Worm (Caenorhabditis elegans) whole organism, young adult: ENCODE data around the gene F28A10.13.

Experiments
- attf-3 ChIP-seq: fragments of 200-800 bp; sonication (Bioruptor generic); conservative IDR thresholded peaks from 2 replicates; pipeline ENCODE4 v1.3.6; 2022; ENCODE audit warnings: missing genetic modification reagents, missing genetic modification characterization, missing compliant biosample characterization
- egl-44 ChIP-seq: fragments of 200-800 bp; sonication (Bioruptor generic); IDR thresholded peaks from 2 replicates; pipeline ENCODE4 v1.3.6; 2022; ENCODE audit warnings: missing genetic modification reagents, missing genetic modification characterization, missing compliant biosample characterization
- egrh-3 ChIP-seq: fragments of 200-800 bp; sonication (Bioruptor generic); IDR thresholded peaks from 2 replicates; pipeline ENCODE4 v1.3.6; 2022; ENCODE audit warnings: missing genetic modification reagents, missing genetic modification characterization, missing compliant biosample characterization
- lin-26 ChIP-seq: fragments of 200-800 bp; sonication (Bioruptor generic); IDR thresholded peaks from 2 replicates; pipeline ENCODE4 v1.3.6; 2022; ENCODE audit warnings: missing genetic modification reagents, missing genetic modification characterization, missing compliant biosample characterization
- madf-8 ChIP-seq: fragments of 200-800 bp; sonication (Bioruptor generic); conservative IDR thresholded peaks from 2 replicates; pipeline ENCODE4 v1.3.6; 2022; ENCODE audit warnings: missing genetic modification reagents, missing genetic modification characterization, missing compliant biosample characterization
- mcd-1 ChIP-seq: fragments of 200-800 bp; sonication (Bioruptor generic); IDR thresholded peaks from 2 replicates; pipeline ENCODE4 v1.3.6; 2022; ENCODE audit warnings: missing genetic modification reagents, missing genetic modification characterization, missing compliant biosample characterization
- nhr-80 ChIP-seq: sonication (generic microtip); optimal IDR thresholded peaks from 2 replicates; lab custom pipeline; 2016; ENCODE audit warnings: missing genetic modification characterization, missing compliant biosample characterization
- snpc-4 ChIP-seq, 5 experiments: fragments of 150-350 bp in 1 of 5; sonication (generic microtip) in 4 of 5; optimal IDR thresholded peaks; 2 replicates each; lab custom pipeline; 2014 to 2018; ENCODE audit warnings: missing genetic modification characterization in 5 of 5, missing biosample characterization in 3 of 5, antibody characterized with exemption in 2 of 5, mild to moderate bottlenecking in 2 of 5, missing compliant biosample characterization in 2 of 5, missing genotype in 2 of 5, moderate library complexity in 2 of 5, missing genetic modification reagents in 1 of 5
- zim-3 ChIP-seq: sonication (generic microtip); optimal IDR thresholded peaks from 2 replicates; lab custom pipeline; 2017; ENCODE audit warnings: mild to moderate bottlenecking, missing genetic modification characterization, moderate library complexity, missing compliant biosample characterization

The F28A10.13 gene

DNA sequence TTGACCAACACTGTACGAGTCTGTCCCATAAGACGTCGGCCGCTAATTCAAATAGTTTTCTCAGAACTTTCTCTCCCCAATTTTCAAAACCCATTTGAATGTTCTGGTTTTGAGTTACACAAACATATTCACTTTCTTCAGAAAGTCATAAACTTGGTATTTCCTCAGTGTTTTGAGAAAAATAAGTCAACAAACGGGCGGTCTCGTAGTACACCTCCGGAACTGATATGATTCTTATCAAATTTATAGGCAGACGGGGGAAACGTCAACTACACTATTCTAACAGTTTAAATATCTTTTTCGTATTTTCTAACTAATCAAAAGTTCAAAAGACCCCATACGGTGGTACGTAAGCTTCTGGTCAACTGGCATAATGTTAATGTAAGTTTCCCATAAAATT is 35.6 kb downstream of the F28A10.13 start:
- no peak for TF ChIP-seq snpc-4 (GFP tag; optimal IDR thresholded peaks at IDR 0.05; lab: Kevin White, UChicago)
- TF ChIP-seq snpc-4 (tag; optimal IDR thresholded peaks at IDR 0.05; lab: Kevin White, UChicago), result peak in 1 of 4 experiments; percentile 54
- no peak for TF ChIP-seq madf-8
- peak; percentile 28 for TF ChIP-seq nhr-80 (tag; lab: Kevin White, UChicago)
- no peak for TF ChIP-seq mcd-1 (GFP tag; lab: Robert Waterston, UW)

DNA sequence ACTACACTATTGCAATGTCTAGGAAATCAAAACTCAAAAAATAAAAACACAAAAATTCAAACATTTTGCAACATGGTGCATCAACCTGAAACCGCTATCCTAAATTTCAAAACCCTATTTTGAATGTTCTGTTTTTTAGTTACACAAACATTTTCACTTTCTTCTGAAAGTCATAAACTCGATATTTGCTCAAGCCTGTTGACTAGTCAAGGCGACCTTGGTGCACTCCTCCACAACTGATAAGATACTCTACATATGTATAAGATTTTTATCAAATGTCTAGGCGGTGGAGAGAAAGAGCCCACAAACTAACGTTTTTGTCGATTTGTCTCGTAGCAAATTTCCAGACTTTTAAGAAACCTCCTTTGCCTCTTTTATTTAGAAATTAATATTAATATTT is 39.4 kb downstream of the F28A10.13 start, which contains the start of gene T07D3.4:
T07D3.4 (plus strand) TSS at position 286 of the 400 bp plus-strand sequence.
- TF ChIP-seq egrh-3 (GFP tag; lab: Robert Waterston, UW) (no peak), lin-26 (GFP tag; lab: Robert Waterston, UW) (no peak), egl-44 (GFP tag; lab: Robert Waterston, UW) (no peak), nhr-80 (tag; lab: Kevin White, UChicago) (peak; percentile 70), zim-3 (tag; lab: Kevin White, UChicago) (no peak), attf-3 (no peak)
- TF ChIP-seq, all 124 proteins: peak for 1
